Worm (Caenorhabditis elegans): ENCODE data around the gene Y38A10A.11.

Y38A10A.11 gene

DNA sequence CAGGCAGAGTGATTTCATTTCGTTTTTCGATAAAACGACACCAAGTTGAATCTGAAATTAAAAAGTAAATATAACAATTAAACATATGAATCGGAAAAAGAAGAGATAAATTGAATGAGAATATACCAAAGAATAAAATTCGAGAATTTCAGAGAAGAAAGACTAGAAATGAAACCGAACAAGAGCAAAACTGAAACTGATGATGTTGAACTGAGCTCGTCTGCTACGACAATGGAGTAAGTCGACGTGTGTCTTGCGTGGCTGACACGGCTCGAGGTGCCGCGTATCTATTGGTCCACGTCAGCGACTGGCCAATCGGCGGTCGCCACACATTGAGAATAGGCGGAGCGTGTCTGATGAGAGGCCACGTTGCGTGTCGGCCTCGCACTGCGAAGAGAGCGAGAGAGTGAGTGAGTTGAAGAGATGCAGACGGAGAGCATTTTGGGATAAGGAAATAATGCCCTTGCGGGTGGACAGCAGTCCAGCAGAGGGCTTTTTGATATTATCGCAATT is 2.8 kb downstream of the Y38A10A.11 start, which contains the start of gene crt-1:
Gene crt-1, minus strand, starts transcription at position 51 of the 513 bp plus-strand sequence.
- TF ChIP-seq ceh-43 (GFP tag; optimal IDR thresholded peaks at IDR 0.05) (peak; percentile 21), unc-39 (tag; optimal IDR thresholded peaks at IDR 0.05) (no peak), sptf-1 (tag; optimal IDR thresholded peaks at IDR 0.05) (peak; percentile 76), snpc-4 (tag; optimal IDR thresholded peaks at IDR 0.05) (no peak), ceh-39 (tag; optimal IDR thresholded peaks at IDR 0.05) (peak; percentile 95), elt-3 (tag; optimal IDR thresholded peaks at IDR 0.05) (no peak), tbx-8 (GFP tag; optimal IDR thresholded peaks at IDR 0.05) (no peak), nhr-2 (tag; optimal IDR thresholded peaks at IDR 0.05) (peak; percentile 42), lin-32 (GFP tag; optimal IDR thresholded peaks at IDR 0.05) (no peak), bed-3 (GFP tag; optimal IDR thresholded peaks at IDR 0.05) (no peak), flh-1 (GFP tag; optimal IDR thresholded peaks at IDR 0.05) (no peak), ztf-11 (tag; optimal IDR thresholded peaks at IDR 0.05) (no peak), cnd-1 (tag; optimal IDR thresholded peaks at IDR 0.05) (peak; percentile 59), blmp-1 (tag; optimal IDR thresholded peaks at IDR 0.05) (no peak), lsy-2 (tag; optimal IDR thresholded peaks at IDR 0.05) (peak; percentile 90), ceh-83 (GFP tag; optimal IDR thresholded peaks at IDR 0.05) (no peak), zip-8 (tag; optimal IDR thresholded peaks at IDR 0.05) (peak; percentile 24), lin-13 (tag; optimal IDR thresholded peaks at IDR 0.05) (peak; percentile 95), nhr-76 (tag; optimal IDR thresholded peaks at IDR 0.05) (no peak), mab-5 (tag; optimal IDR thresholded peaks at IDR 0.05) (no peak), unc-62 (GFP tag; optimal IDR thresholded peaks at IDR 0.05) (peak; percentile 77), mls-2 (tag; optimal IDR thresholded peaks at IDR 0.05) (peak; percentile 43), ces-1 (GFP tag; optimal IDR thresholded peaks at IDR 0.05) (peak; percentile 61), nhr-237 (tag; optimal IDR thresholded peaks at IDR 0.05) (no peak), nhr-28 (tag; optimal IDR thresholded peaks at IDR 0.05) (no peak), ham-2 (GFP tag; optimal IDR thresholded peaks at IDR 0.05) (peak; percentile 13), pha-4 (tag; optimal IDR thresholded peaks at IDR 0.05) (peak; percentile 92), unc-120 (tag; optimal IDR thresholded peaks at IDR 0.05; ENCODE audit: poor library complexity, severe bottlenecking) (peak; percentile 70), drap-1 (GFP tag; optimal IDR thresholded peaks at IDR 0.05) (peak; percentile 56), hlh-1 (tag; optimal IDR thresholded peaks at IDR 0.05) (peak; percentile 19), sem-2 (GFP tag; optimal IDR thresholded peaks at IDR 0.05) (no peak), M03D4.4 (tag; optimal IDR thresholded peaks at IDR 0.05) (no peak), elt-1 (tag; optimal IDR thresholded peaks at IDR 0.05; ENCODE audit: borderline replicate concordance, insufficient read depth) (peak; percentile 79), nhr-12 (tag; optimal IDR thresholded peaks at IDR 0.05) (no peak), mep-1 (tag; optimal IDR thresholded peaks at IDR 0.05) (peak; percentile 76)

DNA sequence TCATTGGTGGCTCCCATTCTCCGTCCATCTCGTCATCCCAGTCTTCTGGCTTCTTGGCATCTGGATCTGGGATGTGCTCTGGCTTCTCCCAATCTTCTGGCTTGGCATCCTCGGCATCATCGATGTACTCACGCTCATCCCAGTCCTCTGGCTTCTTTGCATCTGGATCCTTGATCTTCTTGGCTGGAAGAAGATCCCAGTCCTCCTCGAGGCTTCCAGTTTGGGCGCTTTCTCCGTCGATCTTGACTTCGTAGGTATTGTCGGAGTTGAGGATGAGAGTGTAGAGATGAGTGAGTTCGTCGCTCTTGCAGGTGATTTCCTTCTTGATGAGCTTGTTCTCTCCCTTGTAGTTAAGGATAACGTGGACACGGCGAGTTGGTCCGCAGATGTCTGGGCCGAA is 3.7 kb downstream of the Y38A10A.11 start:
- TF ChIP-seq unc-120 (tag; optimal IDR thresholded peaks at IDR 0.05; ENCODE audit: poor library complexity, severe bottlenecking) = no peak
- TF ChIP-seq ceh-83 (GFP tag; optimal IDR thresholded peaks at IDR 0.05) = no peak
- TF ChIP-seq ztf-11 (tag; optimal IDR thresholded peaks at IDR 0.05) = no peak

- TF ChIP-seq sptf-1 (tag; optimal IDR thresholded peaks at IDR 0.05) (no peak), lsy-2 (tag; optimal IDR thresholded peaks at IDR 0.05) (no peak), elt-1 (tag; optimal IDR thresholded peaks at IDR 0.05; ENCODE audit: borderline replicate concordance, insufficient read depth) (no peak), unc-39 (tag; optimal IDR thresholded peaks at IDR 0.05) (no peak), nhr-28 (tag; optimal IDR thresholded peaks at IDR 0.05) (no peak), mab-5 (tag; optimal IDR thresholded peaks at IDR 0.05) (no peak), bed-3 (GFP tag; optimal IDR thresholded peaks at IDR 0.05) (no peak), ces-1 (GFP tag; optimal IDR thresholded peaks at IDR 0.05) (peak; percentile 48), zip-8 (tag; optimal IDR thresholded peaks at IDR 0.05) (no peak), mls-2 (tag; optimal IDR thresholded peaks at IDR 0.05) (peak; percentile 18), nhr-237 (tag; optimal IDR thresholded peaks at IDR 0.05) (no peak), elt-3 (tag; optimal IDR thresholded peaks at IDR 0.05) (no peak), mep-1 (tag; optimal IDR thresholded peaks at IDR 0.05) (no peak), cnd-1 (tag; optimal IDR thresholded peaks at IDR 0.05) (no peak)
Measured at ce11 chrV:6098755-6099155, 4.6 kb downstream of the Y38A10A.11 start.
